Worm (Caenorhabditis elegans) whole organism, mixed stage, embryonic: ENCODE measurements around the gene pdf-1.

Source experiments
- blmp-1 ChIP-seq: fragments of 150-350 bp; optimal IDR thresholded peaks from 2 replicates; lab custom pipeline; 2014; ENCODE audit warnings: missing biosample characterization, missing genetic modification characterization
- ceh-39 ChIP-seq: fragments of 150-350 bp; optimal IDR thresholded peaks from 2 replicates; lab custom pipeline; 2014; ENCODE audit warnings: missing biosample characterization, missing genetic modification characterization
- ceh-43 ChIP-seq: fragments of 200-800 bp; sonication (Bioruptor generic); optimal IDR thresholded peaks from 2 replicates; lab custom pipeline; 2018; ENCODE audit warnings: mild to moderate bottlenecking, missing genetic modification characterization, moderate library complexity, missing compliant biosample characterization
- ceh-83 ChIP-seq: fragments of 200-800 bp; sonication (Bioruptor generic); optimal IDR thresholded peaks from 2 replicates; lab custom pipeline; 2018; ENCODE audit warnings: mild to moderate bottlenecking, missing genetic modification characterization, missing compliant biosample characterization
- cnd-1 ChIP-seq: fragments of 200-800 bp; sonication (Bioruptor generic); optimal IDR thresholded peaks from 2 replicates; lab custom pipeline; 2018; ENCODE audit warnings: mild to moderate bottlenecking, missing genetic modification characterization, missing compliant biosample characterization
- elt-1 ChIP-seq: sonication (generic microtip); optimal IDR thresholded peaks from 2 replicates; lab custom pipeline; 2017; ENCODE audit warnings: missing genetic modification characterization, mild to moderate bottlenecking, missing compliant biosample characterization, antibody characterized with exemption, moderate library complexity, borderline replicate concordance; ENCODE audit not compliant: insufficient read depth
- flh-1 ChIP-seq: fragments of 200-800 bp; sonication (Bioruptor generic); optimal IDR thresholded peaks from 2 replicates; lab custom pipeline; 2018; ENCODE audit warnings: mild to moderate bottlenecking, missing genetic modification characterization, moderate library complexity, missing compliant biosample characterization
- ham-2 ChIP-seq: fragments of 200-800 bp; sonication (Bioruptor generic); optimal IDR thresholded peaks from 2 replicates; lab custom pipeline; 2018; ENCODE audit warnings: mild to moderate bottlenecking, missing genetic modification characterization, missing compliant biosample characterization
- hlh-1 ChIP-seq: fragments of 150-350 bp; optimal IDR thresholded peaks from 2 replicates; lab custom pipeline; 2014; ENCODE audit warnings: missing biosample characterization, missing genetic modification reagents, missing genetic modification characterization
- lin-13 ChIP-seq: fragments of 150-350 bp; optimal IDR thresholded peaks from 2 replicates; lab custom pipeline; 2014; ENCODE audit warnings: missing biosample characterization, missing genetic modification characterization
- lin-32 ChIP-seq: fragments of 200-800 bp; sonication (Bioruptor generic); optimal IDR thresholded peaks from 2 replicates; lab custom pipeline; 2018; ENCODE audit warnings: mild to moderate bottlenecking, missing genetic modification characterization, missing compliant biosample characterization
- lsy-2 ChIP-seq: fragments of 150-350 bp; optimal IDR thresholded peaks from 2 replicates; lab custom pipeline; 2014; ENCODE audit warnings: missing biosample characterization, missing genetic modification characterization
- mab-5 ChIP-seq: fragments of 150-350 bp; optimal IDR thresholded peaks from 2 replicates; lab custom pipeline; 2014; ENCODE audit warnings: missing biosample characterization, missing genetic modification characterization
- mep-1 ChIP-seq: fragments of 150-350 bp; optimal IDR thresholded peaks from 2 replicates; lab custom pipeline; 2017; ENCODE audit warnings: missing biosample characterization, missing genetic modification reagents, missing genetic modification characterization, inconsistent platforms
- mls-2 ChIP-seq: sonication (generic microtip); optimal IDR thresholded peaks from 2 replicates; lab custom pipeline; 2016; ENCODE audit warnings: mild to moderate bottlenecking, missing genetic modification characterization, moderate library complexity, missing compliant biosample characterization
- nhr-28 ChIP-seq: fragments of 150-350 bp; optimal IDR thresholded peaks from 2 replicates; lab custom pipeline; 2014; ENCODE audit warnings: missing biosample characterization, missing genetic modification characterization
- sem-2 ChIP-seq: fragments of 200-800 bp; sonication (Bioruptor generic); optimal IDR thresholded peaks from 2 replicates; lab custom pipeline; 2018; ENCODE audit warnings: mild to moderate bottlenecking, missing genetic modification characterization, missing compliant biosample characterization
- snpc-4 ChIP-seq: fragments of 150-350 bp; optimal IDR thresholded peaks from 2 replicates; lab custom pipeline; 2014; ENCODE audit warnings: missing biosample characterization, missing genetic modification characterization
- tbx-8 ChIP-seq: fragments of 200-800 bp; sonication (Bioruptor generic); optimal IDR thresholded peaks from 2 replicates; lab custom pipeline; 2018; ENCODE audit warnings: mild to moderate bottlenecking, missing genetic modification characterization, moderate library complexity, missing compliant biosample characterization
- unc-120 ChIP-seq: sonication (generic microtip); optimal IDR thresholded peaks from 2 replicates; lab custom pipeline; 2017; ENCODE audit warnings: missing genetic modification characterization, missing compliant biosample characterization; ENCODE audit not compliant: poor library complexity, severe bottlenecking
- unc-62 ChIP-seq: fragments of 150-350 bp; optimal IDR thresholded peaks from 2 replicates; lab custom pipeline; 2014; ENCODE audit warnings: missing biosample characterization, missing genetic modification reagents, missing genetic modification characterization
- zip-8 ChIP-seq: fragments of 150-350 bp; optimal IDR thresholded peaks from 2 replicates; lab custom pipeline; 2014; ENCODE audit warnings: missing biosample characterization, missing genetic modification characterization

pdf-1 gene

ce11 chrIII:6871067-6871466 is 41.2 kb downstream of the pdf-1 start:
- TF ChIP-seq ceh-83 (GFP tag; lab: Kevin White, UChicago), result no peak
- TF ChIP-seq cnd-1, result no peak
- no peak for TF ChIP-seq nhr-28 (tag; lab: Kevin White, UChicago)
- no peak for TF ChIP-seq mab-5 (tag; lab: Kevin White, UChicago)
- TF ChIP-seq sem-2 (GFP tag; lab: Kevin White, UChicago), result no peak
- no peak for TF ChIP-seq unc-120
- TF ChIP-seq flh-1 (GFP tag; lab: Kevin White, UChicago), result no peak
- no peak for TF ChIP-seq elt-1 (tag; lab: Kevin White, UChicago)

ce11 chrIII:6869996-6870395 is 42.3 kb downstream of the pdf-1 start, which contains the start of gene K04C2.8:
K04C2.8 (plus strand) TSS chrIII:6870296.
- no peak for TF ChIP-seq hlh-1
- no peak for TF ChIP-seq zip-8
- no peak for TF ChIP-seq flh-1 (GFP tag; lab: Kevin White, UChicago)
- TF ChIP-seq mls-2 (tag; lab: Kevin White, UChicago), result no peak
- no peak for TF ChIP-seq ham-2 (GFP tag; lab: Kevin White, UChicago)
- TF ChIP-seq unc-120, result no peak
- no peak for TF ChIP-seq snpc-4 (tag; lab: Kevin White, UChicago)
- no peak for TF ChIP-seq ceh-83 (GFP tag; lab: Kevin White, UChicago)
- TF ChIP-seq elt-1 (tag; lab: Kevin White, UChicago), result no peak
- no peak for TF ChIP-seq mep-1 (tag; lab: Kevin White, UChicago)
- no peak for TF ChIP-seq lsy-2 (tag; lab: Kevin White, UChicago)
- TF ChIP-seq tbx-8 (GFP tag; lab: Kevin White, UChicago), result no peak

- TF ChIP-seq lin-13 (tag; lab: Kevin White, UChicago) (peak; percentile 11), lin-32 (GFP tag; lab: Kevin White, UChicago) (no peak), ceh-39 (tag; lab: Kevin White, UChicago) (no peak), ceh-43 (no peak), unc-120 (peak; percentile 85), flh-1 (GFP tag; lab: Kevin White, UChicago) (no peak), mep-1 (tag; lab: Kevin White, UChicago) (peak; percentile 58), lsy-2 (tag; lab: Kevin White, UChicago) (peak; percentile 48), hlh-1 (no peak), unc-62 (GFP tag; lab: Kevin White, UChicago) (no peak)
- TF ChIP-seq, all 35 proteins: peak for 4
Measured at ce11 chrIII:6869268-6869667, 43.0 kb downstream of the pdf-1 start, which contains the start of the genes cra-1 and kbp-1. cra-1 (minus strand) TSS chrIII:6869460. kbp-1 (plus strand) TSS chrIII:6869633.

ce11 chrIII:6863901-6864300 is 48.4 kb downstream of the pdf-1 start, which contains the start of gene sma-3:
sma-3 (minus strand) TSS chrIII:6863968.
- TF ChIP-seq mep-1 (tag; lab: Kevin White, UChicago) (no peak), blmp-1 (peak; percentile 47)
